Worm (Caenorhabditis elegans): ENCODE results near the gene C46G7.1.

DNA sequence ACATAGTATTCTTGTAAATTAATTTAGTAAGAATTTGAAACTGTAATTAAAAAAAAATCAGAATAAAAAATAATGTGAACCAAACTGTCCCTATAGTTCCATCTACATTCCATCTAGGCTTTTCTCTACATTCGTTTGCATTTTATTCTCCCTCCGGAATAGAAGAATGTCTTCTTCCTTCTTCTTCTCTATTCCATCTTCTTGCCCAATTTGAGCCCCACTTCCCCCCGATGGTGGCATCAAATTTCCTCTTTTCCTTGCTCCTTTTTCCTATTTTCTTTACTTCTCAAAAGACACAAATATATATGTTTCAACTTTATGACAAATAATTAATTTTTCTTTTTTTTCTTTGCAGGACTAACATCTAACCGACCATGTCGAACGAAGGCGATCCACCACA lies 42.6 kb upstream of the C46G7.1 start, which contains the start of gene unc-44:
- TF ChIP-seq zip-8 (tag; optimal IDR thresholded peaks at IDR 0.05), result no peak
- no peak for TF ChIP-seq ceh-43 (GFP tag; optimal IDR thresholded peaks at IDR 0.05)
- no peak for TF ChIP-seq elt-1 (tag; optimal IDR thresholded peaks at IDR 0.05; ENCODE audit: borderline replicate concordance, insufficient read depth)
